Worm (Caenorhabditis elegans) whole organism, L1 larva: ENCODE measurements around the gene ugt-44.

Experiments
- C04F5.9 ChIP-seq: sonication (generic microtip); optimal IDR thresholded peaks from 2 replicates; lab custom pipeline; 2016; ENCODE audit warnings: missing genetic modification characterization, missing compliant biosample characterization
- alr-1 ChIP-seq: fragments of 200-800 bp; sonication (Bioruptor generic); optimal IDR thresholded peaks from 2 replicates; lab custom pipeline; 2018; ENCODE audit warnings: borderline replicate concordance, mild to moderate bottlenecking, missing genetic modification characterization, missing compliant biosample characterization
- blmp-1 ChIP-seq: fragments of 150-350 bp; optimal IDR thresholded peaks from 2 replicates; lab custom pipeline; 2014; ENCODE audit warnings: missing biosample characterization, missing genetic modification characterization
- ceh-63 ChIP-seq: fragments of 200-800 bp; sonication (Bioruptor generic); optimal IDR thresholded peaks from 2 replicates; lab custom pipeline; 2018; ENCODE audit warnings: mild to moderate bottlenecking, missing genetic modification characterization, missing compliant biosample characterization
- ceh-82 ChIP-seq, 3 experiments: fragments of 150-350 bp in 1 of 3; sonication (generic microtip) in 2 of 3; optimal IDR thresholded peaks; 2 replicates each; lab custom pipeline; 2014 to 2017; ENCODE audit warnings: missing biosample characterization in 3 of 3, missing genetic modification characterization in 3 of 3
- dsc-1 ChIP-seq: sonication (generic microtip); optimal IDR thresholded peaks from 2 replicates; lab custom pipeline; 2016; ENCODE audit warnings: mild to moderate bottlenecking, missing genetic modification characterization, missing compliant biosample characterization
- efl-1 ChIP-seq, 4 experiments: fragments of 150-350 bp; optimal IDR thresholded peaks in 3 of 4; peaks in 1 of 4; 1 replicate in 1 of 4; 2 replicates in 3 of 4; lab custom pipeline; 2014; ENCODE audit warnings: missing biosample characterization in 2 of 4, missing genetic modification characterization in 2 of 4, missing genetic modification reagents in 2 of 4
- efl-3 ChIP-seq: fragments of 200-800 bp; sonication (Bioruptor generic); optimal IDR thresholded peaks from 2 replicates; lab custom pipeline; 2018; ENCODE audit warnings: mild to moderate bottlenecking, missing genetic modification characterization, missing compliant biosample characterization
- egl-13 ChIP-seq: sonication (generic microtip); optimal IDR thresholded peaks from 2 replicates; lab custom pipeline; 2016; ENCODE audit warnings: missing genotype, missing genetic modification reagents, missing genetic modification characterization, missing compliant biosample characterization
- egl-27 ChIP-seq, 2 experiments: fragments of 150-350 bp in 1 of 2; sonication (generic microtip); optimal IDR thresholded peaks; 3 replicates each; lab custom pipeline; 2017 to 2018; ENCODE audit warnings: missing biosample characterization in 2 of 2, missing genetic modification characterization in 2 of 2, missing genetic modification reagents in 2 of 2
- ets-5 ChIP-seq: fragments of 200-800 bp; sonication (Bioruptor generic); IDR thresholded peaks from 2 replicates; pipeline ENCODE4 v1.3.6; 2022; ENCODE audit warnings: missing genetic modification characterization, missing compliant biosample characterization
- fkh-10 ChIP-seq: sonication (generic microtip); optimal IDR thresholded peaks from 2 replicates; lab custom pipeline; 2017; ENCODE audit warnings: missing biosample characterization, missing genetic modification reagents, missing genetic modification characterization
- fkh-8 ChIP-seq: sonication (generic microtip); optimal IDR thresholded peaks from 2 replicates; lab custom pipeline; 2016; ENCODE audit warnings: mild to moderate bottlenecking, missing genetic modification characterization, missing compliant biosample characterization
- fos-1 ChIP-seq: fragments of 150-350 bp; optimal IDR thresholded peaks from 2 replicates; lab custom pipeline; 2014; ENCODE audit warnings: missing biosample characterization, missing genetic modification characterization
- grh-1 ChIP-seq: fragments of 200-800 bp; sonication (Bioruptor generic); IDR thresholded peaks from 2 replicates; pipeline ENCODE4 v1.3.6; 2022; ENCODE audit warnings: missing genetic modification reagents, missing genetic modification characterization, missing compliant biosample characterization
- irx-1 ChIP-seq: sonication (generic microtip); optimal IDR thresholded peaks from 2 replicates; lab custom pipeline; 2016; ENCODE audit warnings: missing genetic modification characterization, missing compliant biosample characterization
- isw-1 ChIP-seq: fragments of 200-800 bp; sonication (Bioruptor generic); IDR thresholded peaks from 2 replicates; pipeline ENCODE4 v1.3.6; 2022; ENCODE audit warnings: missing genetic modification characterization, missing compliant biosample characterization
- jun-1 ChIP-seq: fragments of 150-350 bp; optimal IDR thresholded peaks from 2 replicates; lab custom pipeline; 2014; ENCODE audit warnings: missing biosample characterization, missing genetic modification reagents, missing genetic modification characterization
- lin-14 ChIP-seq: fragments of 200-800 bp; sonication (Bioruptor generic); optimal IDR thresholded peaks from 2 replicates; lab custom pipeline; 2018; ENCODE audit warnings: mild to moderate bottlenecking, missing genetic modification characterization, moderate library complexity, missing compliant biosample characterization
- lin-15B ChIP-seq: fragments of 150-350 bp; sonication (generic microtip); optimal IDR thresholded peaks from 3 replicates; lab custom pipeline; 2014; ENCODE audit warnings: missing biosample characterization, missing genetic modification characterization
- lin-35 ChIP-seq, 2 experiments: fragments of 150-350 bp; optimal IDR thresholded peaks; 2 replicates each; lab custom pipeline; 2014; ENCODE audit warnings: missing biosample characterization in 2 of 2, missing genetic modification characterization in 2 of 2, missing genetic modification reagents in 2 of 2
- lsy-2 ChIP-seq, 2 experiments: fragments of 150-350 bp; optimal IDR thresholded peaks; 2 replicates each; lab custom pipeline; 2014; ENCODE audit warnings: missing biosample characterization in 2 of 2, missing genetic modification characterization in 2 of 2
- mab-9 ChIP-seq: fragments of 200-800 bp; sonication (Bioruptor generic); IDR thresholded peaks from 2 replicates; pipeline ENCODE4 v1.3.6; 2022; ENCODE audit warnings: missing genetic modification reagents, missing genetic modification characterization, missing compliant biosample characterization
- mdl-1 ChIP-seq, 2 experiments: fragments of 150-350 bp; optimal IDR thresholded peaks; 2 replicates each; lab custom pipeline; 2014 to 2017; ENCODE audit warnings: missing biosample characterization in 2 of 2, missing genetic modification characterization in 2 of 2, inconsistent platforms in 1 of 2
- mep-1 ChIP-seq: fragments of 150-350 bp; optimal IDR thresholded peaks from 2 replicates; lab custom pipeline; 2014; ENCODE audit warnings: missing biosample characterization, missing genetic modification characterization
- nhr-19 ChIP-seq: fragments of 200-800 bp; sonication (Bioruptor generic); conservative IDR thresholded peaks from 2 replicates; pipeline ENCODE4 v1.3.6; 2022; ENCODE audit warnings: missing genetic modification characterization, missing compliant biosample characterization
- nhr-20 ChIP-seq: sonication (generic microtip); optimal IDR thresholded peaks from 2 replicates; lab custom pipeline; 2016; ENCODE audit warnings: mild to moderate bottlenecking, missing genetic modification characterization, missing compliant biosample characterization
- nhr-237 ChIP-seq: fragments of 150-350 bp; optimal IDR thresholded peaks from 2 replicates; lab custom pipeline; 2014; ENCODE audit warnings: missing biosample characterization, missing genetic modification characterization
- nhr-28 ChIP-seq: fragments of 150-350 bp; optimal IDR thresholded peaks from 2 replicates; lab custom pipeline; 2014; ENCODE audit warnings: missing biosample characterization, missing genetic modification characterization
- nhr-47 ChIP-seq: sonication (generic microtip); optimal IDR thresholded peaks from 2 replicates; lab custom pipeline; 2016; ENCODE audit warnings: mild to moderate bottlenecking, missing genetic modification characterization, moderate library complexity, missing compliant biosample characterization
- nhr-71 ChIP-seq: sonication (generic microtip); optimal IDR thresholded peaks from 2 replicates; lab custom pipeline; 2016; ENCODE audit warnings: mild to moderate bottlenecking, missing genetic modification characterization, moderate library complexity, missing compliant biosample characterization
- nhr-76 ChIP-seq: sonication (generic microtip); optimal IDR thresholded peaks from 2 replicates; lab custom pipeline; 2017; ENCODE audit warnings: missing biosample characterization, missing genetic modification characterization
- nhr-90 ChIP-seq: sonication (generic microtip); optimal IDR thresholded peaks from 2 replicates; lab custom pipeline; 2016; ENCODE audit warnings: mild to moderate bottlenecking, missing genetic modification characterization, missing compliant biosample characterization; ENCODE audit not compliant: poor library complexity
- pax-3 ChIP-seq: fragments of 200-800 bp; sonication (Bioruptor generic); optimal IDR thresholded peaks from 2 replicates; lab custom pipeline; 2018; ENCODE audit warnings: mild to moderate bottlenecking, missing genetic modification characterization, moderate library complexity, missing compliant biosample characterization
- rnt-1 ChIP-seq: sonication (generic microtip); optimal IDR thresholded peaks from 2 replicates; lab custom pipeline; 2016; ENCODE audit warnings: mild to moderate bottlenecking, missing genetic modification characterization, moderate library complexity, missing compliant biosample characterization
- skn-1 ChIP-seq: fragments of 150-350 bp; optimal IDR thresholded peaks from 2 replicates; lab custom pipeline; 2014; ENCODE audit warnings: missing biosample characterization, missing genetic modification characterization
- snu-23 ChIP-seq: sonication (generic microtip); optimal IDR thresholded peaks from 2 replicates; lab custom pipeline; 2016; ENCODE audit warnings: missing genetic modification characterization, missing compliant biosample characterization
- sox-4 ChIP-seq: sonication (generic microtip); optimal IDR thresholded peaks from 2 replicates; lab custom pipeline; 2016; ENCODE audit warnings: missing genetic modification characterization, missing compliant biosample characterization
- swsn-7 ChIP-seq: sonication (generic microtip); optimal IDR thresholded peaks from 2 replicates; lab custom pipeline; 2016; ENCODE audit warnings: missing genetic modification characterization, missing compliant biosample characterization
- tbx-2 ChIP-seq: sonication (generic microtip); optimal IDR thresholded peaks from 2 replicates; lab custom pipeline; 2016; ENCODE audit warnings: missing genetic modification characterization, missing compliant biosample characterization
- unc-130 ChIP-seq: fragments of 150-350 bp; optimal IDR thresholded peaks from 2 replicates; lab custom pipeline; 2017; ENCODE audit warnings: missing biosample characterization, missing genetic modification characterization, inconsistent platforms
- unc-62 ChIP-seq: fragments of 150-350 bp; optimal IDR thresholded peaks from 2 replicates; lab custom pipeline; 2014; ENCODE audit warnings: missing biosample characterization, missing genetic modification reagents, missing genetic modification characterization
- unc-86 ChIP-seq: sonication (generic microtip); optimal IDR thresholded peaks from 2 replicates; lab custom pipeline; 2016; ENCODE audit warnings: missing genetic modification characterization, missing compliant biosample characterization
- xbp-1 ChIP-seq: sonication (generic microtip); optimal IDR thresholded peaks from 2 replicates; lab custom pipeline; 2016; ENCODE audit warnings: missing genetic modification characterization, missing compliant biosample characterization
- zag-1 ChIP-seq: fragments of 150-350 bp; optimal IDR thresholded peaks from 2 replicates; lab custom pipeline; 2014; ENCODE audit warnings: missing biosample characterization, missing genetic modification characterization
- ztf-11 ChIP-seq, 2 experiments: sonication (generic microtip); optimal IDR thresholded peaks; 2 replicates each; lab custom pipeline; 2016 to 2017; ENCODE audit warnings: missing genetic modification characterization in 2 of 2, missing biosample characterization in 1 of 2, missing compliant biosample characterization in 1 of 2
- ztf-4 ChIP-seq: fragments of 150-350 bp; optimal IDR thresholded peaks from 2 replicates; lab custom pipeline; 2014; ENCODE audit warnings: missing biosample characterization, missing genetic modification characterization

The ugt-44 gene

DNA sequence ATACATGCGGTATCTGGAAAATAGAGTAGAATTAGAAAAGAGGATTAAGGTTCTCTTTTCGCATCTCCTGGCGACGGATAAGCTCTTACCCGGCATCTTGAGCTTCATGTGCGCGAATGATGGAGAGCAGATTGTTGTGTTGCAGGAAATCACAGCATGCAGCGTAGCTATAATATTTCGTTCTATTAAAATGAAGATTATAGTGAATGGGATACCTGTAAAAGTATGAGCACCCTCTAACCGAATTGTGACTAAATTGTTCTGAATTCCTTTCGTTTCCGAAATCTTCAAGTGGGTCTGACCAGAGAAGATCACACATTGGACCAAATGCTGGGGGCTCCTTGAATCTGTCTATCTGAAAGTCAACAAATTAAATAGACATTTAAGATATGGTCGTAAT lies 28.9 kb downstream of the ugt-44 start:
- TF ChIP-seq blmp-1 (tag; lab: Kevin White, UChicago) (no peak), efl-1 (optimal IDR thresholded peaks at IDR 0.05; lab: Kevin White, UChicago) (no peak), efl-1 (GFP tag; optimal IDR thresholded peaks at IDR 0.05 in 1 of 2; lab: Kevin White, UChicago) (peak in 1 of 2 experiments; percentile 51), grh-1 (GFP tag; lab: Robert Waterston, UW) (no peak), snu-23 (GFP tag; lab: Kevin White, UChicago) (no peak), nhr-76 (tag; lab: Kevin White, UChicago) (no peak), dsc-1 (tag; lab: Kevin White, UChicago) (peak; percentile 32), unc-130 (tag; lab: Kevin White, UChicago) (no peak), ceh-82 (tag; optimal IDR thresholded peaks at IDR 0.05; lab: Kevin White, UChicago) (no peak), ceh-63 (GFP tag; lab: Kevin White, UChicago) (no peak)

DNA sequence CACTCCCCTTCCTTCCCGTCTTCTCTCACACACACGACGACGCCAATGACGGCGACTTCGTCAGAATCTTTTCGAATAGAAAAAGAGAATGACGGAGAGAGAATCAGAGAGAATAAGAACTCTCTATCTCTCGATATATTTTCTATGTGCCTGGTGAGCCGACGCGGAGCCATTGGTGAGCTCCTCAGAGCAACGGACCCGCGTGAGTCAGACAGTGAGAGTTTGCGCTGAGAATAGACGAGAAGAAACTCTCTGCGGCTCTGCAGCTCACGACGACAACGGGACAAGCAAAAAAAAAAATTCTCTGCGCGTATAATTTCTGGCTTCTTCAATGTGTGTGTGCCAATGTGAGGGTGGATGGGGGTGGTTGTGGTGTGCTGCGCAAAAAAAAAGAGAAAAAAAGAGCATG lies 30.4 kb downstream of the ugt-44 start:
- TF ChIP-seq fkh-8 (peak; percentile 93), fkh-10 (GFP tag; lab: Kevin White, UChicago) (peak; percentile 79), mdl-1 (tag; optimal IDR thresholded peaks at IDR 0.05; lab: Kevin White, UChicago) (no peak), ztf-11 (tag; optimal IDR thresholded peaks at IDR 0.05; lab: Kevin White, UChicago) (peak in 1 of 2 experiments; percentile 13), unc-62 (GFP tag; lab: Kevin White, UChicago) (no peak), mep-1 (tag; lab: Kevin White, UChicago) (peak; percentile 19), efl-1 (optimal IDR thresholded peaks at IDR 0.05; lab: Kevin White, UChicago) (peak; percentile 8 to 40), efl-1 (GFP tag; optimal IDR thresholded peaks at IDR 0.05 in 1 of 2; lab: Kevin White, UChicago) (no peak), nhr-90 (no peak), efl-3 (GFP tag; lab: Kevin White, UChicago) (no peak), unc-86 (tag; lab: Kevin White, UChicago) (peak; percentile 78), grh-1 (GFP tag; lab: Robert Waterston, UW) (no peak), dsc-1 (tag; lab: Kevin White, UChicago) (peak; percentile 75), skn-1 (tag; lab: Kevin White, UChicago) (peak; percentile 9), sox-4 (tag; lab: Kevin White, UChicago) (peak; percentile 34), nhr-71 (tag; lab: Kevin White, UChicago) (peak; percentile 76), fos-1 (tag; lab: Kevin White, UChicago) (peak; percentile 68), lsy-2 (tag; optimal IDR thresholded peaks at IDR 0.05; lab: Kevin White, UChicago) (peak; percentile 24 to 74), ets-5 (GFP tag; lab: Robert Waterston, UW) (no peak), zag-1 (peak; percentile 70), lin-15B (tag; lab: Kevin White, UChicago) (peak; percentile 4), jun-1 (tag; lab: Kevin White, UChicago) (peak; percentile 24), egl-27 (tag; optimal IDR thresholded peaks at IDR 0.05; lab: Kevin White, UChicago) (peak in 1 of 2 experiments; percentile 10), nhr-237 (tag; lab: Kevin White, UChicago) (peak; percentile 9), egl-13 (tag; lab: Kevin White, UChicago) (peak; percentile 72), pax-3 (tag; lab: Kevin White, UChicago) (peak; percentile 40), rnt-1 (tag; lab: Kevin White, UChicago) (peak; percentile 9), ceh-63 (GFP tag; lab: Kevin White, UChicago) (no peak), nhr-28 (no peak), alr-1 (tag; lab: Kevin White, UChicago) (no peak), lin-35 (GFP tag; optimal IDR thresholded peaks at IDR 0.05; lab: Kevin White, UChicago) (peak in 1 of 2 experiments; percentile 19), snu-23 (GFP tag; lab: Kevin White, UChicago) (peak; percentile 55), isw-1 (peak; percentile 53), irx-1 (peak; percentile 36), nhr-19 (peak; percentile 6; the same call in 1 of the 2 replicates), swsn-7 (tag; lab: Kevin White, UChicago) (peak; percentile 67), xbp-1 (tag; lab: Kevin White, UChicago) (peak; percentile 19), ztf-4 (tag; lab: Kevin White, UChicago) (peak; percentile 41), ceh-82 (tag; optimal IDR thresholded peaks at IDR 0.05; lab: Kevin White, UChicago) (peak; percentile 41 to 83 (median 44)), tbx-2 (tag; lab: Kevin White, UChicago) (peak; percentile 65), nhr-20 (tag; lab: Kevin White, UChicago) (peak; percentile 37), lin-14 (GFP tag; lab: Kevin White, UChicago) (peak; percentile 95), mab-9 (GFP tag; lab: Robert Waterston, UW) (peak; percentile 61), nhr-47 (tag; lab: Kevin White, UChicago) (peak; percentile 79), C04F5.9 (tag; lab: Kevin White, UChicago) (no peak)
